Worm (Caenorhabditis elegans) whole organism, L1 larva: ENCODE data around the gene cri-2.

ENCODE experiments used
- C16A3.4 ChIP-seq: fragments of 150-350 bp; optimal IDR thresholded peaks from 2 replicates; lab custom pipeline; 2014; ENCODE audit warnings: missing biosample characterization, missing genetic modification characterization
- Y116A8C.19 ChIP-seq: sonication (generic microtip); optimal IDR thresholded peaks from 2 replicates; lab custom pipeline; 2016; ENCODE audit warnings: missing compliant biosample characterization, missing genetic modification characterization, borderline replicate concordance
- blmp-1 ChIP-seq: fragments of 150-350 bp; optimal IDR thresholded peaks from 2 replicates; lab custom pipeline; 2014; ENCODE audit warnings: missing biosample characterization, missing genetic modification characterization
- ceh-63 ChIP-seq: fragments of 200-800 bp; sonication (Bioruptor generic); optimal IDR thresholded peaks from 2 replicates; lab custom pipeline; 2018; ENCODE audit warnings: mild to moderate bottlenecking, missing genetic modification characterization, missing compliant biosample characterization
- ceh-82 ChIP-seq, 3 experiments: fragments of 150-350 bp in 1 of 3; sonication (generic microtip) in 2 of 3; optimal IDR thresholded peaks; 2 replicates each; lab custom pipeline; 2014 to 2017; ENCODE audit warnings: missing biosample characterization in 3 of 3, missing genetic modification characterization in 3 of 3
- ces-1 ChIP-seq: fragments of 150-350 bp; optimal IDR thresholded peaks from 2 replicates; lab custom pipeline; 2014; ENCODE audit warnings: missing biosample characterization, missing genetic modification reagents, missing genetic modification characterization
- dpl-1 ChIP-seq, 3 experiments: fragments of 150-350 bp in 2 of 3; sonication (generic microtip) in 1 of 3; optimal IDR thresholded peaks; 2 replicates each; lab custom pipeline; 2014 to 2017; ENCODE audit warnings: missing biosample characterization in 3 of 3, missing genetic modification characterization in 3 of 3, missing genetic modification reagents in 3 of 3
- efl-1 ChIP-seq, 4 experiments: fragments of 150-350 bp; optimal IDR thresholded peaks in 3 of 4; peaks in 1 of 4; 1 replicate in 1 of 4; 2 replicates in 3 of 4; lab custom pipeline; 2014; ENCODE audit warnings: missing biosample characterization in 2 of 4, missing genetic modification characterization in 2 of 4, missing genetic modification reagents in 2 of 4
- elt-3 ChIP-seq, 6 experiments: fragments of 150-350 bp in 1 of 6; sonication (generic microtip); optimal IDR thresholded peaks; 2 replicates each; lab custom pipeline; 2017 to 2018; ENCODE audit warnings: missing biosample characterization in 6 of 6, missing genetic modification characterization in 6 of 6, inconsistent platforms in 1 of 6
- fkh-10 ChIP-seq: sonication (generic microtip); optimal IDR thresholded peaks from 2 replicates; lab custom pipeline; 2017; ENCODE audit warnings: missing biosample characterization, missing genetic modification reagents, missing genetic modification characterization
- hlh-4 ChIP-seq: sonication (generic microtip); optimal IDR thresholded peaks from 2 replicates; lab custom pipeline; 2016; ENCODE audit warnings: mild to moderate bottlenecking, missing genetic modification characterization, missing compliant biosample characterization
- lin-13 ChIP-seq: fragments of 150-350 bp; optimal IDR thresholded peaks from 2 replicates; lab custom pipeline; 2014; ENCODE audit warnings: missing biosample characterization, missing genetic modification reagents, missing genetic modification characterization
- lin-15B ChIP-seq: fragments of 150-350 bp; sonication (generic microtip); optimal IDR thresholded peaks from 3 replicates; lab custom pipeline; 2014; ENCODE audit warnings: missing biosample characterization, missing genetic modification characterization
- lin-35 ChIP-seq, 2 experiments: fragments of 150-350 bp; optimal IDR thresholded peaks; 2 replicates each; lab custom pipeline; 2014; ENCODE audit warnings: missing biosample characterization in 2 of 2, missing genetic modification characterization in 2 of 2, missing genetic modification reagents in 2 of 2
- lin-39 ChIP-seq: fragments of 150-350 bp; optimal IDR thresholded peaks from 2 replicates; lab custom pipeline; 2014; ENCODE audit warnings: missing biosample characterization, missing genetic modification reagents, missing genetic modification characterization
- lsy-2 ChIP-seq, 2 experiments: fragments of 150-350 bp; optimal IDR thresholded peaks; 2 replicates each; lab custom pipeline; 2014; ENCODE audit warnings: missing biosample characterization in 2 of 2, missing genetic modification characterization in 2 of 2
- mep-1 ChIP-seq: fragments of 150-350 bp; optimal IDR thresholded peaks from 2 replicates; lab custom pipeline; 2014; ENCODE audit warnings: missing biosample characterization, missing genetic modification characterization
- nhr-20 ChIP-seq: sonication (generic microtip); optimal IDR thresholded peaks from 2 replicates; lab custom pipeline; 2016; ENCODE audit warnings: mild to moderate bottlenecking, missing genetic modification characterization, missing compliant biosample characterization
- nhr-47 ChIP-seq: sonication (generic microtip); optimal IDR thresholded peaks from 2 replicates; lab custom pipeline; 2016; ENCODE audit warnings: mild to moderate bottlenecking, missing genetic modification characterization, moderate library complexity, missing compliant biosample characterization
- nhr-71 ChIP-seq: sonication (generic microtip); optimal IDR thresholded peaks from 2 replicates; lab custom pipeline; 2016; ENCODE audit warnings: mild to moderate bottlenecking, missing genetic modification characterization, moderate library complexity, missing compliant biosample characterization
- nhr-77 ChIP-seq: fragments of 150-350 bp; optimal IDR thresholded peaks from 2 replicates; lab custom pipeline; 2014; ENCODE audit warnings: missing biosample characterization, missing genetic modification characterization
- nhr-85 ChIP-seq: sonication (generic microtip); peaks from one replicate; lab custom pipeline; 2016; ENCODE audit warnings: missing genetic modification characterization, inconsistent platforms, missing compliant biosample characterization
- nhr-90 ChIP-seq: sonication (generic microtip); optimal IDR thresholded peaks from 2 replicates; lab custom pipeline; 2016; ENCODE audit warnings: mild to moderate bottlenecking, missing genetic modification characterization, missing compliant biosample characterization; ENCODE audit not compliant: poor library complexity
- skn-1 ChIP-seq: fragments of 150-350 bp; optimal IDR thresholded peaks from 2 replicates; lab custom pipeline; 2014; ENCODE audit warnings: missing biosample characterization, missing genetic modification characterization
- snpc-4 ChIP-seq: fragments of 150-350 bp; optimal IDR thresholded peaks from 2 replicates; lab custom pipeline; 2014; ENCODE audit warnings: missing biosample characterization, missing genetic modification characterization
- snu-23 ChIP-seq: sonication (generic microtip); optimal IDR thresholded peaks from 2 replicates; lab custom pipeline; 2016; ENCODE audit warnings: missing genetic modification characterization, missing compliant biosample characterization
- swsn-7 ChIP-seq: sonication (generic microtip); optimal IDR thresholded peaks from 2 replicates; lab custom pipeline; 2016; ENCODE audit warnings: missing genetic modification characterization, missing compliant biosample characterization
- tbx-2 ChIP-seq: sonication (generic microtip); optimal IDR thresholded peaks from 2 replicates; lab custom pipeline; 2016; ENCODE audit warnings: missing genetic modification characterization, missing compliant biosample characterization
- unc-130 ChIP-seq: fragments of 150-350 bp; optimal IDR thresholded peaks from 2 replicates; lab custom pipeline; 2017; ENCODE audit warnings: missing biosample characterization, missing genetic modification characterization, inconsistent platforms
- unc-30 ChIP-seq: sonication (generic microtip); optimal IDR thresholded peaks from 2 replicates; lab custom pipeline; 2017; ENCODE audit warnings: missing biosample characterization, missing genetic modification characterization
- unc-98 ChIP-seq: fragments of 200-800 bp; sonication (Bioruptor generic); IDR thresholded peaks from 2 replicates; pipeline ENCODE4 v1.3.6; 2022; ENCODE audit warnings: missing genetic modification characterization, missing compliant biosample characterization
- xbp-1 ChIP-seq: sonication (generic microtip); optimal IDR thresholded peaks from 2 replicates; lab custom pipeline; 2016; ENCODE audit warnings: missing genetic modification characterization, missing compliant biosample characterization
- zip-4 ChIP-seq: fragments of 200-800 bp; sonication (Bioruptor generic); optimal IDR thresholded peaks from 2 replicates; lab custom pipeline; 2018; ENCODE audit warnings: mild to moderate bottlenecking, missing genetic modification characterization, moderate library complexity, missing compliant biosample characterization
- ztf-11 ChIP-seq, 2 experiments: sonication (generic microtip); optimal IDR thresholded peaks; 2 replicates each; lab custom pipeline; 2016 to 2017; ENCODE audit warnings: missing genetic modification characterization in 2 of 2, missing biosample characterization in 1 of 2, missing compliant biosample characterization in 1 of 2
- ztf-4 ChIP-seq: fragments of 150-350 bp; optimal IDR thresholded peaks from 2 replicates; lab custom pipeline; 2014; ENCODE audit warnings: missing biosample characterization, missing genetic modification characterization

The cri-2 gene

ce11 chrV:8230056-8230455 is 28.4 kb downstream of the cri-2 start (continued):
- peak; percentile 24 for TF ChIP-seq snu-23
- peak in 1 of 3 experiments; percentile 9 for TF ChIP-seq dpl-1 (GFP tag; optimal IDR thresholded peaks at IDR 0.05; lab: Kevin White, UChicago)
- TF ChIP-seq lin-15B (tag; lab: Kevin White, UChicago) = no peak
- TF ChIP-seq Y116A8C.19 (tag; lab: Kevin White, UChicago) = no peak
- TF ChIP-seq ces-1 = no peak
- TF ChIP-seq fkh-10 (GFP tag; lab: Kevin White, UChicago) = no peak
- no peak for TF ChIP-seq ceh-63 (GFP tag; lab: Kevin White, UChicago)
- no peak for TF ChIP-seq zip-4 (GFP tag; lab: Kevin White, UChicago)
- no peak for TF ChIP-seq unc-130 (tag; lab: Kevin White, UChicago)
- no peak for TF ChIP-seq ztf-11 (tag; optimal IDR thresholded peaks at IDR 0.05; lab: Kevin White, UChicago)

ce11 chrV:8235331-8235730 is 33.7 kb downstream of the cri-2 start:
- TF ChIP-seq snpc-4 (tag; lab: Kevin White, UChicago) = peak; percentile 65
- no peak for TF ChIP-seq ztf-4
- TF ChIP-seq lin-35 (GFP tag; optimal IDR thresholded peaks at IDR 0.05; lab: Kevin White, UChicago) = peak; percentile 16 to 77
- TF ChIP-seq ceh-82 (tag; optimal IDR thresholded peaks at IDR 0.05; lab: Kevin White, UChicago) = peak in 1 of 3 experiments; percentile 23
- TF ChIP-seq nhr-71 (tag; lab: Kevin White, UChicago) = peak; percentile 49
- TF ChIP-seq tbx-2 (tag; lab: Kevin White, UChicago) = no peak
- TF ChIP-seq xbp-1 (tag; lab: Kevin White, UChicago) = no peak
- peak; percentile 29 to 32 for TF ChIP-seq efl-1 (optimal IDR thresholded peaks at IDR 0.05; lab: Kevin White, UChicago)
- peak; percentile 19 to 71 for TF ChIP-seq efl-1 (GFP tag; optimal IDR thresholded peaks at IDR 0.05 in 1 of 2; lab: Kevin White, UChicago)
- TF ChIP-seq nhr-47 = peak; percentile 24
- no peak for TF ChIP-seq unc-98
- TF ChIP-seq swsn-7 (tag; lab: Kevin White, UChicago) = peak; percentile 20
- TF ChIP-seq nhr-77 (tag; lab: Kevin White, UChicago) = peak; percentile 47
- TF ChIP-seq blmp-1 = peak; percentile 38
- TF ChIP-seq lin-13 (GFP tag; lab: Kevin White, UChicago) = peak; percentile 21
- TF ChIP-seq nhr-85 (tag; lab: Kevin White, UChicago) = peak; percentile 69
- TF ChIP-seq skn-1 (tag; lab: Kevin White, UChicago) = peak; percentile 47
- TF ChIP-seq lin-39 (tag; lab: Kevin White, UChicago) = no peak
- peak; percentile 44 for TF ChIP-seq nhr-90 (tag; lab: Kevin White, UChicago)
- no peak for TF ChIP-seq Y116A8C.19 (tag; lab: Kevin White, UChicago)
- TF ChIP-seq snu-23 = peak; percentile 63
- TF ChIP-seq lsy-2 (tag; optimal IDR thresholded peaks at IDR 0.05; lab: Kevin White, UChicago) = peak in 1 of 2 experiments; percentile 52
- peak; percentile 46 for TF ChIP-seq C16A3.4
- peak; percentile 48 for TF ChIP-seq nhr-20 (tag; lab: Kevin White, UChicago)
- TF ChIP-seq elt-3 (tag; optimal IDR thresholded peaks at IDR 0.05; lab: Kevin White, UChicago) = peak in 3 of 6 experiments; percentile 0 to 42 (median 20)
- peak in 2 of 3 experiments; percentile 24 to 40 for TF ChIP-seq dpl-1 (GFP tag; optimal IDR thresholded peaks at IDR 0.05; lab: Kevin White, UChicago)
- peak; percentile 60 for TF ChIP-seq mep-1 (tag; lab: Kevin White, UChicago)

ce11 chrV:8238290-8238689 is 36.7 kb downstream of the cri-2 start, which contains the start of gene rol-3:
Gene rol-3 (minus strand): TSS chrV:8238409.
- TF ChIP-seq snpc-4 (tag; lab: Kevin White, UChicago) (no peak), unc-30 (tag; lab: Kevin White, UChicago) (no peak), lin-35 (GFP tag; optimal IDR thresholded peaks at IDR 0.05; lab: Kevin White, UChicago) (peak in 1 of 2 experiments; percentile 23), blmp-1 (peak; percentile 42), unc-98 (no peak), efl-1 (optimal IDR thresholded peaks at IDR 0.05; lab: Kevin White, UChicago) (no peak), efl-1 (GFP tag; optimal IDR thresholded peaks at IDR 0.05 in 1 of 2; lab: Kevin White, UChicago) (peak in 1 of 2 experiments; percentile 80), nhr-20 (tag; lab: Kevin White, UChicago) (peak; percentile 16), hlh-4 (tag; lab: Kevin White, UChicago) (no peak), mep-1 (tag; lab: Kevin White, UChicago) (peak; percentile 9), elt-3 (tag; optimal IDR thresholded peaks at IDR 0.05; lab: Kevin White, UChicago) (peak in 4 of 6 experiments; percentile 15 to 63 (median 26)), snu-23 (peak; percentile 44), nhr-71 (tag; lab: Kevin White, UChicago) (peak; percentile 18), nhr-85 (tag; lab: Kevin White, UChicago) (peak; percentile 63)
